Worm (Caenorhabditis elegans) whole organism, midembryonic: Measurements from ENCODE around the gene T18D3.1.
A peak's percentile ranks its signal among the peaks of the same experiment; 100 is the strongest.

Experiments
- T22C8.4 ChIP-seq: fragments of 200-800 bp; sonication (Bioruptor generic); IDR thresholded peaks from 2 replicates; pipeline ENCODE4 v1.3.6; 2022; ENCODE audit warnings: missing genetic modification characterization, missing compliant biosample characterization
- cog-1 ChIP-seq: sonication (generic microtip); optimal IDR thresholded peaks from 2 replicates; lab custom pipeline; 2016; ENCODE audit warnings: missing genetic modification characterization, missing compliant biosample characterization
- flt-1 ChIP-seq: fragments of 200-800 bp; sonication (Bioruptor generic); IDR thresholded peaks from 2 replicates; pipeline ENCODE4 v1.3.6; 2022; ENCODE audit warnings: missing genetic modification characterization, missing compliant biosample characterization
- klf-2 ChIP-seq: fragments of 200-800 bp; sonication (Bioruptor generic); conservative IDR thresholded peaks from 2 replicates; pipeline ENCODE4 v1.3.6; 2022; ENCODE audit warnings: missing genetic modification reagents, missing genetic modification characterization, missing compliant biosample characterization
- med-1 ChIP-seq: sonication (generic microtip); optimal IDR thresholded peaks from 2 replicates; lab custom pipeline; 2017; ENCODE audit warnings: missing genetic modification characterization, mild to moderate bottlenecking, missing compliant biosample characterization, antibody characterized with exemption, missing genetic modification reagents; ENCODE audit not compliant: insufficient read depth
- ref-1 ChIP-seq: fragments of 200-800 bp; sonication (Bioruptor generic); conservative IDR thresholded peaks from 2 replicates; pipeline ENCODE4 v1.3.6; 2022; ENCODE audit warnings: missing genetic modification reagents, missing genetic modification characterization, missing compliant biosample characterization
- tab-1 ChIP-seq: fragments of 200-800 bp; sonication (Bioruptor generic); IDR thresholded peaks from 2 replicates; pipeline ENCODE4 v1.3.6; 2022; ENCODE audit warnings: missing genetic modification characterization, missing compliant biosample characterization
- ztf-23 ChIP-seq: fragments of 200-800 bp; sonication (Bioruptor generic); IDR thresholded peaks from 2 replicates; pipeline ENCODE4 v1.3.6; 2022; ENCODE audit warnings: missing genetic modification reagents, missing genetic modification characterization, missing compliant biosample characterization
- ztf-29 ChIP-seq: fragments of 200-800 bp; sonication (Bioruptor generic); IDR thresholded peaks from 2 replicates; pipeline ENCODE4 v1.3.6; 2022; ENCODE audit warnings: missing genetic modification reagents, missing genetic modification characterization, missing compliant biosample characterization

T18D3.1 gene

DNA sequence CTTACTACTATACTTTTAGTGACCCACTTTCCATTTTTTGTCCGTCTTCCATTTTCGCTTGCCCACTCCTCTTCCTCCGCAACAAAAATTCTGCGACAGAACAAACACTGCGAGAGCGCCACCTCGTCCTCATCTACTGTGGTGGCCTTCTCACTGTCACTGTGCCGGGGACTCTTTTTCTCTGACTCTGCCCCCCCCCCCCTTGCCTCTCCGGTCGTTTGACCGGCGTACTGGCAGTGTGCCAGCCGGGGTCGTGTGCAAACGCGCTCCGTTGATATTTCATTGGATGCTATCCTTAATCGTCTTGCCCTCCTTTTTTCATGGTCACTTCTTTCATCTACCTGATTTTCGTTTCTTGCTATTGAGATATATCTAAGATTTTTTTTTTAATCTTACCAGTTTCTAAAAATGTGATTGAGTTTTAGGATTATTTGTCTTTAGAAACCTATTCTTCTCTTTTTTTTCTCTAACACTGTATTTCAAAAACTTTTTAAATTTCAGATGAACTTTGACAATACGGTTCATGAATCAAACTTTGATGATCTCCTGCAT is 26.0 kb downstream of the T18D3.1 start, which contains the start of gene atf-6:
TSS of gene atf-6 (plus strand) at position 502 of the 552 bp plus-strand sequence.
- TF ChIP-seq med-1 (GFP tag; lab: Kevin White, UChicago): no peak
- no peak for TF ChIP-seq T22C8.4
- peak; percentile 63 for TF ChIP-seq cog-1
- 0 out of 2 replicates have a peak, but pooled peaks have one; percentile 69 for TF ChIP-seq tab-1 (GFP tag; lab: Robert Waterston, UW)
- TF ChIP-seq klf-2: no peak
- 0 out of 2 replicates have a peak, but pooled peaks have one; percentile 50 for TF ChIP-seq ztf-23 (GFP tag; lab: Robert Waterston, UW)
- peak; percentile 74 for TF ChIP-seq flt-1 (GFP tag; lab: Robert Waterston, UW)
- no peak for TF ChIP-seq ztf-29 (GFP tag; lab: Robert Waterston, UW)
- TF ChIP-seq ref-1: 0 out of 2 replicates have a peak, but pooled peaks have one; percentile 37

DNA sequence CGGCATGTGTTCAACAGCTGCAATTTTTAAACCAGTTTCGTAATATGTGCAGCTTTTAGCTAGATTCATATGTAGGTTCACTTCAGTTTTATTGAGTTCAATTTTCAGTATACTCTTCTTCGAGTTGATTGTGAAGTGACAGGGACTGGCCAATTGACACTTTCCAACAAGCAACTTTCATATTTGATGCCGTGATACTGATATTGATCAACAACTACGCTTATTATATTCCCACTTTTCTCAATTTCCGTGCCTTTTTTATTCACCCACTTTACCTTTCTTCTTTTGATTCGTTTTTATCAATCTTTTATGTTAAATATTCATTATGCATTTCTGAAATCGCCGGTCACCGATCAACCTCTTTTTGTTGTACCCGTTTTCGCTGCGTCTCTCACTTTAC is 29.5 kb downstream of the T18D3.1 start:
- TF ChIP-seq tab-1 (GFP tag; lab: Robert Waterston, UW) (no peak), ztf-23 (GFP tag; lab: Robert Waterston, UW) (no peak), med-1 (GFP tag; lab: Kevin White, UChicago) (no peak), cog-1 (no peak), flt-1 (GFP tag; lab: Robert Waterston, UW) (no peak), klf-2 (no peak)

DNA sequence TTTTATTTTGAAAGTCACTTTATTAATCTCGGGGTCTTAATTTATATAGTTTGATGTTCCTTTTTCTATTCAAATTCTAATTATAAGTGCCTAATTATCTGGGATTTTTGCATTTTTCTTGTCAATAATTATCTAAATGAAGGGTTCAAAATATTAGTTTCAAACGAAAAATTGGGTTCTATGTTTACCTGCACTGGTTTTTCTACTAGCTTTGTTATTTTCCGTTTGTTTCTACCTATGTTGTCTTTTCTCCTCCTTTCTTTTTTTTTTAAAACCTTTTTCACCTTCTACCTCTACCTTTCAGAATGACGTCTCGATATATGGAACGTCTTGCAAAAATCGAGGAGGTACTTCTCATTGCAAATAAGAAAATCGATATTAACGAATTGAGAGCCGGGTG is 30.2 kb downstream of the T18D3.1 start, which contains the start of gene tbc-13:
TSS of gene tbc-13 (plus strand) at position 301 of the 400 bp plus-strand sequence.
- TF ChIP-seq T22C8.4 (no peak), ref-1 (no peak), ztf-23 (GFP tag; lab: Robert Waterston, UW) (no peak), cog-1 (no peak), ztf-29 (GFP tag; lab: Robert Waterston, UW) (no peak), klf-2 (no peak), tab-1 (GFP tag; lab: Robert Waterston, UW) (no peak), med-1 (GFP tag; lab: Kevin White, UChicago) (no peak), flt-1 (GFP tag; lab: Robert Waterston, UW) (no peak)

DNA sequence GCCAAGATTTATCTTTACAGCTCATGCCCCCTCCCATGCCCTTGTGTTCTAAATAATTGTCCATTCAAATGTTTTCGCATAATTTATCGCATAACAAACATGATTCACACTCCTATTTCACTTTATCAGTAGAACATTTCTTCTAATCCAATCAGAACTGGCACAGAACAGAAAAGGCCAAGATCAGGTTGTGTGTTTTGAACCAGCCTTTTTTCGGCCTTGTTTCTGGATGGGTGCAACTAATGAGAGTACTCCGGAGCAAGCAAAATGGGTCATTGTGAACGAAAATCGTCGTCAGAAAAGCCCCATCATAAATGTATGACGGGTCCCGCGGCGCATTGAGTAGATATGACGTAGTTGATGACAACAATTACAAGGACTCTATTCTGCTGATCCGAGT is 36.6 kb downstream of the T18D3.1 start:
- no peak for TF ChIP-seq ztf-29 (GFP tag; lab: Robert Waterston, UW)
- no peak for TF ChIP-seq med-1 (GFP tag; lab: Kevin White, UChicago)
- TF ChIP-seq tab-1 (GFP tag; lab: Robert Waterston, UW): no peak
- TF ChIP-seq cog-1: no peak
- no peak for TF ChIP-seq ztf-23 (GFP tag; lab: Robert Waterston, UW)
- no peak for TF ChIP-seq flt-1 (GFP tag; lab: Robert Waterston, UW)
- no peak for TF ChIP-seq klf-2
- no peak for TF ChIP-seq T22C8.4
- TF ChIP-seq ref-1: no peak

DNA sequence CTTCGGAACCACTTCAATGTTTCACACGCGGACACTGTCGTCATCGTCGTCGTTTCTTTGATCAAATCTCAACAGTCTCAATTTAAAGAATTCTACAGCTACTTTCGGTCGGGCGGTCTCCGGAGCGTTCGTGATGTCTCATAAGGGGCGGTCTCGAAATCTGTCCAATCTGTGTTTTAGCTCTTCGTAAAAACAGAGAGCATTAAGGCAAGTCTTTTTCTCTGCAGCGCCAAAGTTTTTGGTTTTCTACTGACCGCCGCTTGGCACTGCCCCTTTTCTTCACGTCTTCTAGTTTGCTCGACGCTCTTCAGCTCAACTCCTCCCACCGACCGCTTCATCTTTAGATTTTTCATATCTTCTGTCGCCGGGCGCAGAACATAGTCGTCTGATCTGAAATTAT is 37.9 kb downstream of the T18D3.1 start, which contains the start of gene lips-1:
TSS of gene lips-1 (plus strand) at position 301 of the 400 bp plus-strand sequence.
- TF ChIP-seq klf-2: no peak
- TF ChIP-seq cog-1: no peak
- no peak for TF ChIP-seq ztf-29 (GFP tag; lab: Robert Waterston, UW)
- TF ChIP-seq T22C8.4: no peak
- TF ChIP-seq med-1 (GFP tag; lab: Kevin White, UChicago): no peak
- no peak for TF ChIP-seq tab-1 (GFP tag; lab: Robert Waterston, UW)
- no peak for TF ChIP-seq ztf-23 (GFP tag; lab: Robert Waterston, UW)
- TF ChIP-seq flt-1 (GFP tag; lab: Robert Waterston, UW): no peak
- no peak for TF ChIP-seq ref-1

DNA sequence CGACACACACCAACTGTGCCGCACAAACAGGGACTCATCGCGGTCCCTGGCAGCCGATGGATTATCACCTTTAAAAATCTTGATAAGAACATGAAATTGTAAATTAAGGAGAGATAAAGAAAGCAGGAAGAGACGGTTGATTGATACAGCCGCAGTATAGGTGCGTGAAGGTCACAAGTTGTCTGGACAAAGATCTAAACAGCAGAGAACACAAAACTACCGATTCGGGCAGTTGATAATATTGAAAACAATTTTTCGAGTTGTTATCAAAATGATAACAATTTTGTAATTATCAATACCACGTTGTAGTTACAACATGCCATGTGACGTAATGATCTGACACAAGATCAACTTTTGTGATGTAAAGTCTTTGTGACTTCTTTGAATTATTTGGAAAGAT is 46.2 kb downstream of the T18D3.1 start:
- TF ChIP-seq klf-2 (no peak), cog-1 (peak; percentile 57)

DNA sequence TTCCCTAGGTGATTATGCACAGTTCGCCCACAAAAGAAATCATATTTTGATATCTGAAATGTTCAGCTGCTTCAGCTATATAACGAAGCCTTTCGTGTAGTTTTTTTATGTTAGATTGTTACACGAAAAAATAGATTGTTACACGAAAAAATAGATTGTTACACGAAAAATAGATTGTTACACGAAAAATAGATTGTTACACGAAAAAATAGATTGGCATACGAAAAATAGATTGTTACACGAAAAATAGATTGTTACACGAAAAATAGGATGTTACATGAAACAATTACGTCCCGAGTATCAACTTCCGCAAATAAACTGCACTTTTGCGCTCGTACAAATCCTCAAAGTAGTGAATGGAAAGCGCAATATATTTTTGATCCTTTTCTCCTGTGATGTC is 48.0 kb downstream of the T18D3.1 start:
- 0 out of 2 replicates have a peak, but pooled peaks have one; percentile 50 for TF ChIP-seq klf-2

DNA sequence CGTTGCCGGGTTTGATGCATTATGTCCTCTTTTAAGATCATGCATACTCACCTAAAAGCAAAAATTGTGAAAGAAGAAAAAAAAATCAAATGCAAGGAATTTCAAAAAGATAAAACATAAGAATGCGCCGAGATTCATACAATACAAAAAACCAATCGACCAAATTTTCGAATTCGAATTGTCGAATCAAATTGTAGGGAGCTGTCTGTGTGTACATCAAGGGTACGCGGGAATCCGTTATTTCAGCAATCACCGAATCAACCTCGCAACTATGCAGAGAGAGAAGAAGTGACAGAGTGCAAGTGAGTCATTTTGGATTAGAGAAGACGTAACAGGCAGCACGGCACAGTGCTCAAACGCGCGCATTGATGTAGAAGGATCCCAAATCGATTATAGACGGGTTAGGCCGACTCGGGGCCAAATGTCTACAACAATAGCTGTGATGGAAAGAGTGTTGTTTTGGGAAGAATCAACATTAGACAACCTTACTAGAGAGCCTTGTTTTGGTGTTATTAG is 48.8 kb downstream of the T18D3.1 start, which contains the start of gene sdz-19:
TSS of gene sdz-19 (minus strand) at position 51 of the 516 bp plus-strand sequence.
- TF ChIP-seq ztf-23 (GFP tag; lab: Robert Waterston, UW) (no peak), cog-1 (no peak), flt-1 (GFP tag; lab: Robert Waterston, UW) (no peak), klf-2 (no peak), T22C8.4 (no peak), med-1 (GFP tag; lab: Kevin White, UChicago) (no peak), tab-1 (GFP tag; lab: Robert Waterston, UW) (no peak), ztf-29 (GFP tag; lab: Robert Waterston, UW) (no peak), ref-1 (no peak)
